Worm (Caenorhabditis elegans) whole organism, L1 larva: Measurements from ENCODE around the gene irld-24.
A peak's percentile ranks its signal among the peaks of the same experiment; 100 is the strongest.

Experiments used
- aly-2 ChIP-seq: fragments of 150-350 bp; optimal IDR thresholded peaks from 2 replicates; lab custom pipeline; 2014; ENCODE audit warnings: missing biosample characterization, missing genetic modification characterization
- ceh-82 ChIP-seq, 3 experiments: fragments of 150-350 bp in 1 of 3; sonication (generic microtip) in 2 of 3; optimal IDR thresholded peaks; 2 replicates each; lab custom pipeline; 2014 to 2017; ENCODE audit warnings: missing biosample characterization in 3 of 3, missing genetic modification characterization in 3 of 3
- elt-2 ChIP-seq: sonication (generic microtip); optimal IDR thresholded peaks from 2 replicates; lab custom pipeline; 2016; ENCODE audit warnings: missing genetic modification characterization, mild to moderate bottlenecking, inconsistent platforms, missing compliant biosample characterization, missing genetic modification reagents
- fkh-4 ChIP-seq: sonication (generic microtip); optimal IDR thresholded peaks from 2 replicates; lab custom pipeline; 2016; ENCODE audit warnings: missing compliant biosample characterization, missing genetic modification characterization, borderline replicate concordance
- hpl-2 ChIP-seq: fragments of 150-350 bp; optimal IDR thresholded peaks from 2 replicates; lab custom pipeline; 2014; ENCODE audit warnings: missing biosample characterization, missing genetic modification reagents, missing genetic modification characterization
- lin-35 ChIP-seq, 2 experiments: fragments of 150-350 bp; optimal IDR thresholded peaks; 2 replicates each; lab custom pipeline; 2014; ENCODE audit warnings: missing biosample characterization in 2 of 2, missing genetic modification characterization in 2 of 2, missing genetic modification reagents in 2 of 2
- nhr-11 ChIP-seq: fragments of 150-350 bp; optimal IDR thresholded peaks from 2 replicates; lab custom pipeline; 2014; ENCODE audit warnings: missing biosample characterization, missing genetic modification characterization
- nhr-12 ChIP-seq: sonication (generic microtip); optimal IDR thresholded peaks from 2 replicates; lab custom pipeline; 2017; ENCODE audit warnings: missing biosample characterization, missing genetic modification characterization
- nhr-237 ChIP-seq: fragments of 150-350 bp; optimal IDR thresholded peaks from 2 replicates; lab custom pipeline; 2014; ENCODE audit warnings: missing biosample characterization, missing genetic modification characterization
- pax-3 ChIP-seq: fragments of 200-800 bp; sonication (Bioruptor generic); optimal IDR thresholded peaks from 2 replicates; lab custom pipeline; 2018; ENCODE audit warnings: mild to moderate bottlenecking, missing genetic modification characterization, moderate library complexity, missing compliant biosample characterization
- vab-15 ChIP-seq: sonication (generic microtip); optimal IDR thresholded peaks from 2 replicates; lab custom pipeline; 2017; ENCODE audit warnings: missing genotype, mild to moderate bottlenecking, missing genetic modification characterization, missing compliant biosample characterization

DNA sequence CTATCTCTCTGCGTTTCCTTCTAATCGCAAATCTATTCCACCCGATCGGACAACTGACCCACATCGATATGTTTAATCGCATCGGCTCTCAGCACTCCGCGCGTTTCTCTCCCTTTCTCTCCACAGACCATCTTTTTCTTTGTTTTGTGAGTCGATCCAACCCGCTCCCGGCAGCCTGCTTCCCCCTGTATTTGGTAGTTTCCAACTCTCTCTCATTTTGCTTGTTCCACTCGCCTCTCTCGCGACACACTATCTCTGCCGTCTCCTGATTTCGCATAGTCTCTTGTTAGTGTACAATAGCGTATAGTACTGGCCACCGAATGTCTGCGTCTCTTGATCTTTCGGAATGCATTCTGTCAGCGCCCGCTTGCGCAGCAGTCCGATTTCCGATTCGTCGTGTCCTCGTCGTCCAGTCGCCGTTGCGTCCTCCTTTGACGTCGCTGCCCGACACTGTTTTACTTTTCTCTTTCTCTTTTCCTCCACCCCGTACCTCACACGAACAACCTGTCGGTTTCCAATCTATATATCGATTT is 35.7 kb upstream of the irld-24 start:
- TF ChIP-seq elt-2 (tag; lab: Kevin White, UChicago) (no peak), nhr-11 (tag; lab: Kevin White, UChicago) (no peak), nhr-237 (no peak), pax-3 (tag; lab: Kevin White, UChicago) (no peak), nhr-12 (tag; lab: Kevin White, UChicago) (no peak), vab-15 (tag; lab: Kevin White, UChicago) (no peak), ceh-82 (tag; optimal IDR thresholded peaks at IDR 0.05; lab: Kevin White, UChicago) (peak; percentile 15 to 38 (median 21)), aly-2 (tag; lab: Kevin White, UChicago) (no peak), hpl-2 (GFP tag; lab: Kevin White, UChicago) (no peak), lin-35 (GFP tag; optimal IDR thresholded peaks at IDR 0.05; lab: Kevin White, UChicago) (peak; percentile 6 to 63), fkh-4 (no peak)
